Worm (Caenorhabditis elegans) whole organism, midembryonic: ENCODE results near the gene Y97E10AR.8.

Source experiments
- flt-1 ChIP-seq: fragments of 200-800 bp; sonication (Bioruptor generic); IDR thresholded peaks from 2 replicates; pipeline ENCODE4 v1.3.6; 2022; ENCODE audit warnings: missing genetic modification characterization, missing compliant biosample characterization
- klf-2 ChIP-seq: fragments of 200-800 bp; sonication (Bioruptor generic); conservative IDR thresholded peaks from 2 replicates; pipeline ENCODE4 v1.3.6; 2022; ENCODE audit warnings: missing genetic modification reagents, missing genetic modification characterization, missing compliant biosample characterization
- med-1 ChIP-seq: sonication (generic microtip); optimal IDR thresholded peaks from 2 replicates; lab custom pipeline; 2017; ENCODE audit warnings: missing genetic modification characterization, mild to moderate bottlenecking, missing compliant biosample characterization, antibody characterized with exemption, missing genetic modification reagents; ENCODE audit not compliant: insufficient read depth
- ref-1 ChIP-seq: fragments of 200-800 bp; sonication (Bioruptor generic); conservative IDR thresholded peaks from 2 replicates; pipeline ENCODE4 v1.3.6; 2022; ENCODE audit warnings: missing genetic modification reagents, missing genetic modification characterization, missing compliant biosample characterization
- ztf-23 ChIP-seq: fragments of 200-800 bp; sonication (Bioruptor generic); IDR thresholded peaks from 2 replicates; pipeline ENCODE4 v1.3.6; 2022; ENCODE audit warnings: missing genetic modification reagents, missing genetic modification characterization, missing compliant biosample characterization

DNA sequence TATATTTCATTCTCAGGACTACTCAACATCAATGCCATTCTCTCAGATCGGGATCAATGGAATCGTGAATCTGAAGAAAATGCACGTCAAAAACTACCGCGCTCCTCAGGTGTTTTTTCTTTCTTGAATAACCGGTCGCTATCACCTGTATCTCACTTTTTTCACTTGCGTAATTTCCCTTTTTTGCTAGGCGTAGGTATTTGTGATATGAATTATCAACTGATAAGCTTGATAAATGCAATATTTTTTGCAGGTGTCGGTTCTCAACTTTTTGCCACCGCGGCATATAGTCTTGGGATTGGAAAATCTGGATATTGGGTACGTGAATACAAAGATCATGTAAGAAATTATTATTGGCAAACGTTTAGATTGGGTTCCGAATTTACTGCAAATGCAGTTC is 50.1 kb downstream of the Y97E10AR.8 start:
- no peak for TF ChIP-seq klf-2 (GFP tag; lab: Robert Waterston, UW)
- TF ChIP-seq flt-1 (GFP tag; lab: Robert Waterston, UW), result no peak
- TF ChIP-seq med-1 (GFP tag; lab: Kevin White, UChicago), result no peak
- no peak for TF ChIP-seq ref-1 (GFP tag; lab: Robert Waterston, UW)
- TF ChIP-seq ztf-23, result no peak
